Worm (Caenorhabditis elegans) whole organism, early embryonic: ENCODE results near the gene ZK418.2.

ENCODE experiments used
- B0310.2 ChIP-seq: sonication (generic microtip); optimal IDR thresholded peaks from 2 replicates; lab custom pipeline; 2016; ENCODE audit warnings: mild to moderate bottlenecking, missing genetic modification characterization, missing compliant biosample characterization
- F13C5.2 ChIP-seq: sonication (generic microtip); optimal IDR thresholded peaks from 2 replicates; lab custom pipeline; 2017; ENCODE audit warnings: mild to moderate bottlenecking, missing genetic modification characterization, inconsistent platforms, missing compliant biosample characterization
- aly-1 ChIP-seq: sonication (generic microtip); optimal IDR thresholded peaks from 2 replicates; lab custom pipeline; 2016; ENCODE audit warnings: missing genetic modification characterization, missing compliant biosample characterization
- ama-1 ChIP-seq: fragments of 150-350 bp; optimal IDR thresholded peaks from 2 replicates; lab custom pipeline; 2014
- ceh-13 ChIP-seq: fragments of 200-800 bp; sonication (Bioruptor generic); optimal IDR thresholded peaks from 2 replicates; lab custom pipeline; 2018; ENCODE audit warnings: mild to moderate bottlenecking, missing genetic modification characterization, missing compliant biosample characterization
- ceh-36 ChIP-seq: sonication (generic microtip); optimal IDR thresholded peaks from 2 replicates; lab custom pipeline; 2016; ENCODE audit warnings: missing genetic modification characterization, inconsistent platforms, missing compliant biosample characterization
- ets-7 ChIP-seq: sonication (generic microtip); optimal IDR thresholded peaks from 2 replicates; lab custom pipeline; 2016; ENCODE audit warnings: missing genotype, missing genetic modification characterization, missing compliant biosample characterization
- flt-1 ChIP-seq: fragments of 200-800 bp; sonication (Bioruptor generic); IDR thresholded peaks from 2 replicates; pipeline ENCODE4 v1.3.6; 2022; ENCODE audit warnings: missing genetic modification characterization, missing compliant biosample characterization
- hmbx-1 ChIP-seq: sonication (generic microtip); optimal IDR thresholded peaks from 2 replicates; lab custom pipeline; 2016; ENCODE audit warnings: mild to moderate bottlenecking, missing genetic modification characterization, missing compliant biosample characterization
- hmg-4 ChIP-seq: fragments of 200-800 bp; sonication (Bioruptor generic); optimal IDR thresholded peaks from 2 replicates; lab custom pipeline; 2018; ENCODE audit warnings: mild to moderate bottlenecking, missing genetic modification characterization, missing compliant biosample characterization
- hnd-1 ChIP-seq: sonication (generic microtip); optimal IDR thresholded peaks from 2 replicates; lab custom pipeline; 2016; ENCODE audit warnings: missing genetic modification characterization, missing compliant biosample characterization
- pes-1 ChIP-seq: fragments of 200-800 bp; sonication (Bioruptor generic); IDR thresholded peaks from 2 replicates; pipeline ENCODE4 v1.3.6; 2022; ENCODE audit warnings: missing genetic modification reagents, missing genetic modification characterization, missing compliant biosample characterization
- scrt-1 ChIP-seq: fragments of 200-800 bp; sonication (Bioruptor generic); IDR thresholded peaks from 2 replicates; pipeline ENCODE4 v1.3.6; 2022; ENCODE audit warnings: missing genetic modification characterization, missing compliant biosample characterization
- sea-1 ChIP-seq: fragments of 200-800 bp; sonication (Bioruptor generic); conservative IDR thresholded peaks from 2 replicates; pipeline ENCODE4 v1.3.6; 2022; ENCODE audit warnings: missing genetic modification characterization, missing compliant biosample characterization
- tbx-11 ChIP-seq: fragments of 200-800 bp; sonication (Bioruptor generic); IDR thresholded peaks from 2 replicates; pipeline ENCODE4 v1.3.6; 2022; ENCODE audit warnings: missing genetic modification characterization, missing compliant biosample characterization
- tbx-37 ChIP-seq: fragments of 200-800 bp; sonication (Bioruptor generic); conservative IDR thresholded peaks from 2 replicates; pipeline ENCODE4 v1.3.6; 2022; ENCODE audit warnings: missing genetic modification reagents, missing genetic modification characterization, missing compliant biosample characterization
- tra-4 ChIP-seq: sonication (generic microtip); optimal IDR thresholded peaks from 2 replicates; lab custom pipeline; 2017; ENCODE audit warnings: missing genetic modification characterization, missing compliant biosample characterization

ZK418.2 gene

DNA sequence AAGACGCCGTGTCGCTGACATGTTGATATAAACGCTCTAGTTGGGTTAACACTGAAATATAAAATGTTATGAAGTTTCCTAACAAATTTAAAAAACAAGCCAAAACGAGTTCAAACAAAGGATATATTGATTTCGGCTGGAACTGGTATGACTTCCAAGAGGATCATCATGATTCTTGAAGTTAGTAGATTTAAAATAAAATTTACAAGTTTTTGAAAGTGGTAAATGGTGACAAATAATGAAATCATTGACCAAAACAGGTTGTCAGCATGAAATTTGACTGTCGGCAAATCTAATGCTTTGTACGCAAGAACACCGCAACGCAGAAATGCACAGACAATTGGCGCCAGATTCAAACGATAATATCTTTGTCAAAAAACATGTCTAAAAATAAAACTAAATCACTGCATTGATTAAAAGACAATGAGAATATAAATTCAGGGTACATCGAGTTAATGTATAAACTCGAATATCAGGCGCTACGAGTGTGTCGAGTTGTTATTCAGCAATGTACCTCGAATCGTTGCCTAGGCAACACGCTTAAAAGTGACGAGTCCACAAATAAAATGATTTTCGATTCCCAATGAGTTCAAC lies 22.5 kb upstream of the ZK418.2 start, which contains the start of the genes ubc-18 and R01H2.8:
TSS of gene ubc-18 (minus strand) at position 51 of the 594 bp plus-strand sequence.
TSS of gene R01H2.8 (plus strand) at position 544 of the 594 bp plus-strand sequence.
- TF ChIP-seq tra-4 (tag; lab: Kevin White, UChicago) (no peak), hmg-4 (GFP tag; lab: Kevin White, UChicago) (no peak), ceh-36 (no peak), F13C5.2 (tag; lab: Kevin White, UChicago) (no peak), ama-1 (lab: Kevin White, UChicago) (no peak), tbx-37 (GFP tag; lab: Robert Waterston, UW) (no peak), flt-1 (no peak), hnd-1 (no peak), aly-1 (tag; lab: Kevin White, UChicago) (no peak), tbx-11 (GFP tag; lab: Robert Waterston, UW) (no peak), B0310.2 (no peak), ets-7 (tag; lab: Kevin White, UChicago) (no peak), ceh-13 (GFP tag; lab: Kevin White, UChicago) (no peak), hmbx-1 (tag; lab: Kevin White, UChicago) (no peak), sea-1 (GFP tag; lab: Robert Waterston, UW) (no peak), scrt-1 (no peak), pes-1 (no peak)

DNA sequence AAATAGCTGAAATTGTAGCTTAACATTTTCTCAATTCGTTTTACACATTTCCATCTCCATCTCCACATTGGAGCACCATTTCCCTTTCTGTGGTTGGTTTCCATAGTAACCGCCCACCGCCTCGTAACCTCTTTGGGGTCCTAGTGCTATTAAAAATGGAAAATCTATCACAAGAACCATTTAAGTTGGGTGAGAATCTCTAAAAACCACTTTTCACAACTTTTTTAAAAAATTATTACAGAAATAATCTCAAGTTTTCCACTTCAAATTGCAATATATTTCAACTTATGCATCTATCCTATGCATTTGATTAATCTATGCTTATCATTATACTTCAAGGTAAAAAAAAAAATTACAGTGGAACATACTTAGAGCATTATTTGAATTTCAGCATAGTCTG lies 21.2 kb upstream of the ZK418.2 start, which contains the start of gene tmem-17:
TSS of gene tmem-17 (plus strand) at position 301 of the 400 bp plus-strand sequence.
- TF ChIP-seq ceh-13 (GFP tag; lab: Kevin White, UChicago): no peak
- no peak for TF ChIP-seq pes-1
- TF ChIP-seq hmg-4 (GFP tag; lab: Kevin White, UChicago): no peak
- no peak for TF ChIP-seq ets-7 (tag; lab: Kevin White, UChicago)
- no peak for TF ChIP-seq sea-1 (GFP tag; lab: Robert Waterston, UW)
- TF ChIP-seq ama-1 (lab: Kevin White, UChicago): no peak
- no peak for TF ChIP-seq tbx-37 (GFP tag; lab: Robert Waterston, UW)

DNA sequence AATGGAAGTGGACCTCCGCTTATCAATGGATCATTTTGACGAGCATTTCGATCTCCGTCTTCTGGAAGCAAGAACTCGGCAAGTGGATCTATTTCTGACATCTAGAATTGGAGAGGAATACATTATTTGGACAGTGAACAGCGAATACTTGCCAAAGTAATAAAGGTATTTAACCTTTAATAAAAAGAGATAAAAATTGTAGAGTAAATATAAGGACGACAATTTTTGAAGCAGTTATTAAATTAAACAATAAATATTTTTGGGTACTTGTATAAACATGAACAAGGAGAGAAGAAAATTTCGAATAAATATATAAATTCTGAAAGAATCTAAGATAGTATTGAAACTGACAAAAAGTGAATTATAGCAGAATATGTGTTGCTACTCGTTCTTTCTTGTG lies 18.7 kb upstream of the ZK418.2 start, which contains the start of gene lin-37:
TSS of gene lin-37 (minus strand) at position 101 of the 400 bp plus-strand sequence.
- TF ChIP-seq ceh-13 (GFP tag; lab: Kevin White, UChicago) (no peak), tbx-37 (GFP tag; lab: Robert Waterston, UW) (no peak), hmg-4 (GFP tag; lab: Kevin White, UChicago) (no peak), sea-1 (GFP tag; lab: Robert Waterston, UW) (no peak), hmbx-1 (tag; lab: Kevin White, UChicago) (no peak), ceh-36 (no peak), tra-4 (tag; lab: Kevin White, UChicago) (no peak), flt-1 (no peak), scrt-1 (no peak), tbx-11 (GFP tag; lab: Robert Waterston, UW) (no peak), ama-1 (lab: Kevin White, UChicago) (no peak), F13C5.2 (tag; lab: Kevin White, UChicago) (no peak), hnd-1 (no peak)

DNA sequence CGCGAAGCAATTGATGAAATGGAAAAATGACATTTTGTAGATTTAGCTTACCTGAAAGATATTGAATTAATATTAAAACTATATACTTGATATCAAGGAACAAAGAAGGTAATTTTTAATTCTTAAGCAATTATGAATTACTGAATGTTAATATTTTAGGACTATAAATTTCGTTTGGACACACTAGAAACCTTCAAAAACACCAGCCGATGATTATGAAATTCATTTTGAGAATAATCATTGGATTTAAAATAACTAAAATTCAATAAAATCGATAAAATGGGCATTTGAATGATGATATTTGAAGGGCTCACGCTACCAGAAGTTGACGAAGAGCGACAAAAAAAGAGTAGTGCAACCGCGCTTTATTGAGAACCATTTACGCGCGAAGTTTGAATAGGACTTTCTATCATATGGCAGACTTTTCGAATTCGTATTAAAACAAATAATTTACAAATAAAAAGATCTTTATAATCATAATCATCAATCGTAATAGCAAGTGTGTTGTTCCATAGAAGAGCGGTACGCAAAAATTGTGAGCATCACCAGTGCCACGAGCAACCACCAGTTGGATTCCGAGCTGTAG lies 17.2 kb upstream of the ZK418.2 start, which contains the start of gene ZK418.5:
TSS of gene ZK418.5 (minus strand) at position 51 of the 586 bp plus-strand sequence.
- TF ChIP-seq scrt-1 (no peak), F13C5.2 (tag; lab: Kevin White, UChicago) (peak; percentile 60)

DNA sequence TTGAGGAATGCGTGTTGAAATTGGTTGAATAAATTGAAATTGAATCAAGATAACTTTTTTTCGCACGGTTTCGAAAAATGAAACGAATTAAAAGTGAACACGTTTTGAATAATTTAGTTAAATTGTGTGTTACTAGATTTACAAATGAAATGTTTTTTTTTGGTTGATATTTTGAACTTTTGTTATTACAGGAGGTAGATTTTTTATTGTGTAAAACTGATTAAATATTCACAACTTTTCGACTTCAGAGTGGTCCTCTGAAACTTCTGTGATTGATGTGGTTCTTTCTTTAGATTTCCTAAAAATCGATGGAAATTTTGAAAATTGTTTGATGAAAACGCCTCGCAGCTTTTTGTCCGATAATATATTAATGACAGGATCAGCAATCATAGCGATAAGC lies 14.8 kb upstream of the ZK418.2 start, which contains the start of gene ZK418.13:
TSS of gene ZK418.13 (minus strand) at position 101 of the 400 bp plus-strand sequence.
- TF ChIP-seq B0310.2 (no peak), ceh-13 (GFP tag; lab: Kevin White, UChicago) (no peak)

DNA sequence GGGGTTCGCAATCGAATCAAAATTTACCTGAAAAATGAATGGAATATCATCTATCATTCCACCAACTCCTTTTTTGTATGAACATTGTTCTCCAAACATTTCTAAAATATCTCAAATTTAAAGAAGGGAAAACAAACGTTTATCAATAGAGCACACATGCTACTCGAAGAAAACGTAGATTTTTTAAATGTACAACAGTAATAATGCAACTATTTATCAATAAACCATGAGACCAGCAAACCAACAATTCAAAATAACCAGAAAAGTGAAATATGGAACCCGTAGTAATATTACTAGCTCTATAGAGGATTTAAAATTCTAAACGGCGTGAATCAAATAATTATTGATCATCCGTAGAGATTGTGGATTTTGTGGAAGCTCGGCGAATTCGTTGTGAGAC lies 12.4 kb upstream of the ZK418.2 start, which contains the start of gene ZK418.6:
TSS of gene ZK418.6 (minus strand) at position 101 of the 400 bp plus-strand sequence.
- TF ChIP-seq hmg-4 (GFP tag; lab: Kevin White, UChicago) (no peak), F13C5.2 (tag; lab: Kevin White, UChicago) (no peak), tbx-37 (GFP tag; lab: Robert Waterston, UW) (no peak), ceh-36 (no peak), hnd-1 (no peak), pes-1 (no peak), scrt-1 (no peak), flt-1 (no peak), tra-4 (tag; lab: Kevin White, UChicago) (no peak), tbx-11 (GFP tag; lab: Robert Waterston, UW) (no peak), ama-1 (lab: Kevin White, UChicago) (no peak), ets-7 (tag; lab: Kevin White, UChicago) (no peak), ceh-13 (GFP tag; lab: Kevin White, UChicago) (no peak), hmbx-1 (tag; lab: Kevin White, UChicago) (no peak), B0310.2 (no peak), sea-1 (GFP tag; lab: Robert Waterston, UW) (no peak), aly-1 (tag; lab: Kevin White, UChicago) (no peak)

DNA sequence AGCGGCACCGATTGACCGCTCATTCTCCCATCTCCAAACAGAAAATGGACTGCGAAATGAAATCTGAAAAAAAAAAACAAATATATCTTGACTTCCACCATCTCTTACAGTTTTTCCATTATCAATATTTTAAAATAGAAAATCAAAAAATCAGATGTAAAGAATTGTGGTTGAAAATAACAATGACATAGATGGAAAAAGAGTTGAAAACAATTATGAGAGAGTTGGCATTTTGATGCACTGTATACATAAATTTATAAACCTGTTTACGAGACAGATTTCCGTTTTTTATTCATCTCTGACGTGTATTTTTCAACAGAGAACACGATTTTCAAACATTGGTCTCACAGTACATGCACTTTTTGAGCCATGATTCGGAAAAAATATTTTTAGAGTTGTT lies 10.5 kb upstream of the ZK418.2 start, which contains the start of gene ZK418.7:
TSS of gene ZK418.7 (minus strand) at position 101 of the 400 bp plus-strand sequence.
- TF ChIP-seq scrt-1 (no peak), F13C5.2 (tag; lab: Kevin White, UChicago) (no peak), tbx-37 (GFP tag; lab: Robert Waterston, UW) (no peak), aly-1 (tag; lab: Kevin White, UChicago) (no peak), flt-1 (no peak), B0310.2 (no peak), hnd-1 (no peak), ceh-36 (no peak), pes-1 (no peak)
